Fruit fly (Drosophila melanogaster) whole organism, embryonic: ENCODE results near the gene CG7548.

ENCODE experiments used
- Abd-B ChIP-seq: fragments of 200-800 bp; sonication (Bioruptor generic); optimal IDR thresholded peaks from 2 replicates; lab custom pipeline; 2018; ENCODE audit warnings: missing biosample characterization, mild to moderate bottlenecking, missing genetic modification characterization, moderate library complexity
- Atf6 ChIP-seq: fragments of 200-800 bp; sonication (Bioruptor generic); IDR thresholded peaks from 2 replicates; pipeline ENCODE4 v1.3.6; 2022; ENCODE audit warnings: missing biosample characterization, missing genetic modification characterization
- CG10274 ChIP-seq: fragments of 200-800 bp; sonication (Bioruptor generic); optimal IDR thresholded peaks from 3 replicates; lab custom pipeline; 2017; ENCODE audit warnings: missing biosample characterization, mild to moderate bottlenecking, missing genetic modification characterization
- CG10366 ChIP-seq: fragments of 200-800 bp; sonication (Bioruptor generic); IDR thresholded peaks from 2 replicates; pipeline ENCODE4 v1.3.6; 2022; ENCODE audit warnings: missing biosample characterization, missing genetic modification characterization
- CG10959 ChIP-seq: fragments of 200-800 bp; sonication (Bioruptor generic); IDR thresholded peaks from 2 replicates; pipeline ENCODE4 v1.3.6; 2022; ENCODE audit warnings: missing biosample characterization, missing genetic modification characterization
- CG1233 ChIP-seq: fragments of 200-800 bp; sonication (Bioruptor generic); optimal IDR thresholded peaks from 4 replicates; lab custom pipeline; 2018; ENCODE audit warnings: missing biosample characterization, mild to moderate bottlenecking, missing genetic modification characterization
- CG14860 ChIP-seq: fragments of 200-800 bp; sonication (Bioruptor generic); IDR thresholded peaks from 3 replicates; pipeline ENCODE4 v1.3.6; 2022; ENCODE audit warnings: missing biosample characterization, missing genetic modification characterization; ENCODE audit not compliant: partially characterized antibody
- CG31388 ChIP-seq: fragments of 200-800 bp; sonication (Bioruptor generic); optimal IDR thresholded peaks from 2 replicates; lab custom pipeline; 2016; ENCODE audit warnings: missing biosample characterization, missing genetic modification characterization
- CG31441 ChIP-seq: fragments of 200-800 bp; sonication (Bioruptor generic); IDR thresholded peaks from 2 replicates; pipeline ENCODE4 v1.3.6; 2022; ENCODE audit warnings: missing biosample characterization, missing genetic modification characterization
- CG33213 ChIP-seq: fragments of 200-800 bp; sonication (Bioruptor generic); optimal IDR thresholded peaks from 3 replicates; lab custom pipeline; 2016; ENCODE audit warnings: missing biosample characterization, missing genetic modification characterization
- CG34422 ChIP-seq: fragments of 200-800 bp; sonication (Bioruptor generic); IDR thresholded peaks from 3 replicates; pipeline ENCODE4 v1.3.6; 2022; ENCODE audit warnings: missing biosample characterization, missing genetic modification characterization
- CG3847 ChIP-seq: fragments of 200-800 bp; sonication (Bioruptor generic); IDR thresholded peaks from 2 replicates; pipeline ENCODE4 v1.3.6; 2022; ENCODE audit warnings: missing biosample characterization, missing genetic modification characterization
- CG6654 ChIP-seq: fragments of 200-800 bp; sonication (Bioruptor generic); optimal IDR thresholded peaks from 2 replicates; lab custom pipeline; 2017; ENCODE audit warnings: missing biosample characterization, mild to moderate bottlenecking, missing genetic modification characterization
- CG6765 ChIP-seq: fragments of 200-800 bp; sonication (Bioruptor generic); optimal IDR thresholded peaks from 3 replicates; lab custom pipeline; 2017; ENCODE audit warnings: missing biosample characterization, mild to moderate bottlenecking, missing genetic modification characterization
- CG6813 ChIP-seq: fragments of 200-800 bp; sonication (Bioruptor generic); optimal IDR thresholded peaks from 2 replicates; lab custom pipeline; 2017; ENCODE audit warnings: missing biosample characterization, missing genetic modification characterization, mild to moderate bottlenecking, moderate library complexity, missing genetic modification reagents
- CG8281 ChIP-seq: fragments of 200-800 bp; sonication (Bioruptor generic); optimal IDR thresholded peaks from 2 replicates; lab custom pipeline; 2018; ENCODE audit warnings: missing biosample characterization, mild to moderate bottlenecking, missing genetic modification characterization, moderate library complexity
- CG8388 ChIP-seq: fragments of 200-800 bp; sonication (Bioruptor generic); optimal IDR thresholded peaks from 2 replicates; lab custom pipeline; 2019; ENCODE audit warnings: missing biosample characterization, mild to moderate bottlenecking, missing genetic modification characterization, moderate library complexity
- D19A ChIP-seq: fragments of 200-800 bp; optimal IDR thresholded peaks from 3 replicates; lab custom pipeline; 2019; ENCODE audit warnings: missing biosample characterization, mild to moderate bottlenecking, missing genetic modification characterization, moderate library complexity
- Dad ChIP-seq: fragments of 200-800 bp; sonication (Bioruptor generic); optimal IDR thresholded peaks from 3 replicates; lab custom pipeline; 2016; ENCODE audit warnings: missing biosample characterization, missing genetic modification characterization
- HLH54F ChIP-seq: fragments of 200-800 bp; sonication (Bioruptor generic); optimal IDR thresholded peaks from 3 replicates; lab custom pipeline; 2016; ENCODE audit warnings: missing biosample characterization, missing genetic modification characterization
- Meics ChIP-seq: fragments of 200-800 bp; sonication (Bioruptor generic); optimal IDR thresholded peaks from 2 replicates; lab custom pipeline; 2017; ENCODE audit warnings: missing biosample characterization, mild to moderate bottlenecking, missing genetic modification characterization
- NC2α ChIP-seq: fragments of 200-800 bp; sonication (Bioruptor generic); optimal IDR thresholded peaks from 2 replicates; lab custom pipeline; 2016; ENCODE audit warnings: missing biosample characterization, missing genetic modification characterization
- Pdp1 ChIP-seq, 2 experiments: fragments of 200-800 bp; sonication (Bioruptor generic); optimal IDR thresholded peaks; 3 replicates each; lab custom pipeline; 2016; ENCODE audit warnings: missing biosample characterization in 2 of 2, missing genetic modification characterization in 2 of 2, mild to moderate bottlenecking in 1 of 2, moderate library complexity in 1 of 2
- Poxn ChIP-seq: fragments of 200-800 bp; sonication (Bioruptor generic); IDR thresholded peaks from 2 replicates; pipeline ENCODE4 v1.3.6; 2022; ENCODE audit warnings: missing biosample characterization, missing genetic modification characterization
- Ptx1 ChIP-seq: fragments of 200-800 bp; sonication (Bioruptor generic); IDR thresholded peaks from 2 replicates; pipeline ENCODE4 v1.3.6; 2022; ENCODE audit warnings: missing biosample characterization, missing genetic modification characterization
- Spps ChIP-seq: fragments of 200-800 bp; sonication (Bioruptor generic); optimal IDR thresholded peaks from 2 replicates; lab custom pipeline; 2018; ENCODE audit warnings: missing biosample characterization, mild to moderate bottlenecking, missing genetic modification characterization
- Sry-δ ChIP-seq: fragments of 200-800 bp; sonication (Bioruptor generic); optimal IDR thresholded peaks from 2 replicates; lab custom pipeline; 2016; ENCODE audit warnings: missing biosample characterization, missing genetic modification characterization
- Ssrp ChIP-seq: fragments of 200-800 bp; sonication (Bioruptor generic); optimal IDR thresholded peaks from 2 replicates; lab custom pipeline; 2018; ENCODE audit warnings: missing biosample characterization, mild to moderate bottlenecking, missing genetic modification characterization, moderate library complexity
- abd-A ChIP-seq: fragments of 200-800 bp; sonication (Bioruptor generic); optimal IDR thresholded peaks from 3 replicates; lab custom pipeline; 2019; ENCODE audit warnings: missing biosample characterization, mild to moderate bottlenecking, missing genetic modification characterization, moderate library complexity
- al ChIP-seq: fragments of 200-800 bp; sonication (Bioruptor generic); IDR thresholded peaks from 2 replicates; pipeline ENCODE4 v1.3.6; 2022; ENCODE audit warnings: missing biosample characterization, missing genetic modification characterization
- az2 ChIP-seq: fragments of 200-800 bp; sonication (Bioruptor generic); optimal IDR thresholded peaks from 3 replicates; lab custom pipeline; 2016; ENCODE audit warnings: missing biosample characterization, missing genetic modification characterization
- bowl ChIP-seq: fragments of 200-800 bp; sonication (Bioruptor generic); IDR thresholded peaks from 2 replicates; pipeline ENCODE4 v1.3.6; 2022; ENCODE audit warnings: missing biosample characterization, missing genetic modification characterization
- cato ChIP-seq: fragments of 200-800 bp; sonication (Bioruptor generic); optimal IDR thresholded peaks from 2 replicates; lab custom pipeline; 2016; ENCODE audit warnings: missing biosample characterization, missing genetic modification characterization, borderline replicate concordance
- ems ChIP-seq: fragments of 200-800 bp; sonication (Bioruptor generic); optimal IDR thresholded peaks from 3 replicates; lab custom pipeline; 2016; ENCODE audit warnings: missing biosample characterization, missing genetic modification characterization
- en ChIP-seq: fragments of 200-800 bp; sonication (Bioruptor generic); optimal IDR thresholded peaks from 2 replicates; lab custom pipeline; 2016; ENCODE audit warnings: missing biosample characterization, missing genetic modification characterization
- fu2 ChIP-seq: fragments of 200-800 bp; sonication (Bioruptor generic); optimal IDR thresholded peaks from 2 replicates; lab custom pipeline; 2016; ENCODE audit warnings: missing biosample characterization, missing genetic modification characterization
- gro ChIP-seq: fragments of 200-800 bp; sonication (Bioruptor generic); optimal IDR thresholded peaks from 2 replicates; lab custom pipeline; 2016; ENCODE audit warnings: missing biosample characterization, missing genetic modification characterization
- her ChIP-seq: fragments of 200-800 bp; sonication (Bioruptor generic); optimal IDR thresholded peaks from 2 replicates; lab custom pipeline; 2016; ENCODE audit warnings: missing biosample characterization, missing genetic modification characterization
- knrl ChIP-seq: fragments of 200-800 bp; sonication (Bioruptor generic); IDR thresholded peaks from 3 replicates; pipeline ENCODE4 v1.3.6; 2022; ENCODE audit warnings: missing biosample characterization, missing genetic modification characterization; ENCODE audit not compliant: partially characterized antibody
- lbe ChIP-seq: fragments of 200-800 bp; sonication (Bioruptor generic); optimal IDR thresholded peaks from 2 replicates; lab custom pipeline; 2016; ENCODE audit warnings: missing biosample characterization, mild to moderate bottlenecking, missing genetic modification characterization
- mam ChIP-seq: fragments of 200-800 bp; sonication (Bioruptor generic); optimal IDR thresholded peaks from 3 replicates; lab custom pipeline; 2016; ENCODE audit warnings: missing biosample characterization, missing genetic modification characterization
- nmo ChIP-seq: fragments of 200-800 bp; sonication (Bioruptor generic); optimal IDR thresholded peaks from 2 replicates; lab custom pipeline; 2018; ENCODE audit warnings: missing biosample characterization, mild to moderate bottlenecking, missing genetic modification characterization, moderate library complexity
- nom ChIP-seq: fragments of 200-800 bp; sonication (Bioruptor generic); optimal IDR thresholded peaks from 2 replicates; lab custom pipeline; 2017; ENCODE audit warnings: missing biosample characterization, missing genetic modification characterization, mild to moderate bottlenecking, moderate library complexity, missing genetic modification reagents
- odd ChIP-seq: fragments of 200-800 bp; sonication (Bioruptor generic); optimal IDR thresholded peaks from 2 replicates; lab custom pipeline; 2017; ENCODE audit warnings: missing biosample characterization, mild to moderate bottlenecking, missing genetic modification characterization
- pho ChIP-seq: fragments of 200-800 bp; sonication (Bioruptor generic); optimal IDR thresholded peaks from 2 replicates; lab custom pipeline; 2016; ENCODE audit warnings: missing biosample characterization, missing genetic modification characterization
- pita ChIP-seq: fragments of 200-800 bp; sonication (Bioruptor generic); optimal IDR thresholded peaks from 2 replicates; lab custom pipeline; 2017; ENCODE audit warnings: missing biosample characterization, mild to moderate bottlenecking, missing genetic modification characterization
- schlank ChIP-seq: fragments of 200-800 bp; sonication (Bioruptor generic); optimal IDR thresholded peaks from 2 replicates; lab custom pipeline; 2018; ENCODE audit warnings: missing biosample characterization, mild to moderate bottlenecking, missing genetic modification characterization
- shn ChIP-seq: fragments of 200-800 bp; sonication (Bioruptor generic); optimal IDR thresholded peaks from 3 replicates; lab custom pipeline; 2016; ENCODE audit warnings: missing biosample characterization, missing genetic modification characterization
- sr ChIP-seq: fragments of 200-800 bp; sonication (Bioruptor generic); IDR thresholded peaks from 3 replicates; pipeline ENCODE4 v1.3.6; 2022; ENCODE audit warnings: missing biosample characterization, missing genetic modification characterization
- tgo ChIP-seq: fragments of 200-800 bp; sonication (Bioruptor generic); IDR thresholded peaks from 3 replicates; pipeline ENCODE4 v1.3.6; 2022; ENCODE audit warnings: missing biosample characterization, missing genetic modification characterization
- yki ChIP-seq: fragments of >200 bp; optimal IDR thresholded peaks from 3 replicates; lab custom pipeline; 2018
- zfh1 ChIP-seq: fragments of 200-800 bp; sonication (Bioruptor generic); IDR thresholded peaks from 3 replicates; pipeline ENCODE4 v1.3.6; 2022; ENCODE audit warnings: missing biosample characterization, missing genetic modification characterization

CG7548 gene

DNA sequence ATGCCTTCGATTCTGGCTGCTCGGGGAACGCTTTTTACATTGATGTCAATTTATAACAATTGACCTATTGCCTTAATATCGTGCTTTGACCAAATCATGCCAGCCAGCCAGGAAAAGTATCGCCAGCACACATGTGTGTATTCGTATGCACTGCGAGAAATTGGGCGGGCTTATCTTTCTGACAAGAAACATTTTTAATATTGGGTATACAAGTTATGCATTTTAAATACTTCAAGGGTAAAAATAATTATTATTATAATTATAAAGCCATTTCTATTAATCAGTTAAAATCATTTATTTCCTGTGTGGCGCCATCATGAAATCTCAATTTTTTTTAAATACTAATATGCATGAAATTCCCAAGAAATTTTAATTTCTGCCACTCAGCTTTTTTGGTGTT, 15.8 kb upstream of the CG7548 start (continued):
- TF ChIP-seq CG34422 (GFP tag; lab: Robert Waterston, UW) (0 out of 3 replicates have a peak, but pooled peaks have one; percentile 35), CG6813 (GFP tag; lab: Kevin White, UChicago) (no peak), fu2 (GFP tag; lab: Kevin White, UChicago) (no peak), mam (GFP tag; lab: Kevin White, UChicago) (no peak), al (GFP tag; lab: Robert Waterston, UW) (no peak), CG10274 (GFP tag; lab: Kevin White, UChicago) (no peak), CG31441 (GFP tag; lab: Robert Waterston, UW) (peak; percentile 56), Ptx1 (GFP tag; lab: Robert Waterston, UW) (peak; percentile 34; the same call in 1 of the 2 replicates), shn (GFP tag; lab: Kevin White, UChicago) (no peak), Sry-δ (no peak), ems (GFP tag; lab: Kevin White, UChicago) (no peak), yki (lab: Kevin White, UChicago) (no peak), sr (GFP tag; lab: Robert Waterston, UW) (no peak), nmo (peak; percentile 60), CG8281 (tag; lab: Kevin White, UChicago) (no peak), tgo (GFP tag; lab: Robert Waterston, UW) (peak; percentile 31; the same call in 1 of the 3 replicates), az2 (peak; percentile 25), CG8388 (GFP tag; lab: Kevin White, UChicago) (peak; percentile 32), CG10366 (GFP tag; lab: Robert Waterston, UW) (peak; percentile 39; the same call in 1 of the 2 replicates), CG14860 (no peak), Spps (tag; lab: Kevin White, UChicago) (peak; percentile 11), NC2α (no peak), en (GFP tag; lab: Kevin White, UChicago) (no peak), CG6654 (GFP tag; lab: Kevin White, UChicago) (no peak), CG1233 (no peak), CG10959 (GFP tag; lab: Robert Waterston, UW) (no peak), odd (GFP tag; lab: Kevin White, UChicago) (no peak), CG33213 (no peak), Dad (GFP tag; lab: Kevin White, UChicago) (no peak), Pdp1 (GFP tag; optimal IDR thresholded peaks at IDR 0.05; lab: Kevin White, UChicago) (no peak), bowl (no peak), lbe (GFP tag; lab: Kevin White, UChicago) (no peak), Ssrp (tag; lab: Kevin White, UChicago) (peak; percentile 41), CG3847 (GFP tag; lab: Robert Waterston, UW) (no peak), her (GFP tag; lab: Kevin White, UChicago) (no peak), pho (no peak), schlank (tag; lab: Kevin White, UChicago) (no peak), Abd-B (GFP tag; lab: Kevin White, UChicago) (peak; percentile 9), cato (no peak), CG6765 (no peak), CG31388 (no peak), gro (GFP tag; lab: Kevin White, UChicago) (no peak), Poxn (GFP tag; lab: Robert Waterston, UW) (no peak), nom (GFP tag; lab: Kevin White, UChicago) (no peak), zfh1 (GFP tag; lab: Robert Waterston, UW) (peak; percentile 58; the same call in 1 of the 3 replicates), Meics (GFP tag; lab: Kevin White, UChicago) (no peak), Atf6 (GFP tag; lab: Robert Waterston, UW) (no peak; the same call in 1 of the 2 replicates), knrl (GFP tag; lab: Robert Waterston, UW) (no peak), abd-A (tag; lab: Kevin White, UChicago) (no peak), pita (GFP tag; lab: Kevin White, UChicago) (no peak), HLH54F (no peak), D19A (peak; percentile 38)
